Worm (Caenorhabditis elegans): ENCODE measurements around the gene ndua-8.
A peak's percentile ranks its signal among the peaks of the same experiment; 100 is the strongest.

ndua-8 gene

DNA sequence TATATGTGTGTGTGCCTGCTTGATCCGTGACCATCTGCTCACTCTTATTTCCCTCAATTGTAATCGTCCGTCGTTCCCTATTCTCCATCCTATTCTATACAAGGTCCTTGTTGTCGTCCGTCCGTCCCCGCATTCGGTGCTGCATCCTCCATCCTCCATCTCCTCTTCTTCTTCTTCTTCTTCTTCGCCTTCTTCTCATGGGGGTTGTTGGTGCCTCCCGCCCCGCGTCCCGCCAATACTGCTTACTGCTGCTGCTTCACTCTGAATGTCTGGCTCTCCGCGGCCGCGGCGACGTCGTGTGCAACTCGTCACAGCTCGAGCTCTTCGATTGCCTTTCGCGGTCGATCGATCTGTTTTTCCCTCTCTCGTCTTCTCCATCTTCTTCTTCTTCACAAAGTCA, 6.3 kb downstream of the ndua-8 start:
- TF ChIP-seq zfp-3 (GFP tag; conservative IDR thresholded peaks at IDR 0.05) (no peak), hif-1 (tag; optimal IDR thresholded peaks at IDR 0.05) (peak in 1 of 2 experiments; percentile 32), dve-1 (tag; optimal IDR thresholded peaks at IDR 0.05; ENCODE audit: insufficient read depth) (no peak), nhr-41 (GFP tag; IDR thresholded peaks at IDR 0.05) (no peak), set-16 (GFP tag; IDR thresholded peaks at IDR 0.05) (peak; percentile 93), ceh-44 (GFP tag; IDR thresholded peaks at IDR 0.05) (peak; percentile 25; the same call in 1 of the 2 replicates), egl-27 (tag; optimal IDR thresholded peaks at IDR 0.05) (no peak), nhr-237 (tag; optimal IDR thresholded peaks at IDR 0.05) (no peak), T26A8.4 (GFP tag; IDR thresholded peaks at IDR 0.05) (no peak), hlh-30 (tag; optimal IDR thresholded peaks at IDR 0.05; ENCODE audit: insufficient read depth) (peak; percentile 73), ceh-62 (tag; optimal IDR thresholded peaks at IDR 0.05) (no peak), skn-1 (tag; optimal IDR thresholded peaks at IDR 0.05) (no peak), dpl-1 (GFP tag; optimal IDR thresholded peaks at IDR 0.05) (no peak), mdl-1 (tag; optimal IDR thresholded peaks at IDR 0.05) (peak in 1 of 2 experiments; percentile 19), lin-1 (GFP tag; IDR thresholded peaks at IDR 0.05) (no peak), lsy-2 (tag; optimal IDR thresholded peaks at IDR 0.05) (peak; percentile 11 to 56), ctbp-1 (GFP tag; IDR thresholded peaks at IDR 0.05) (no peak), fkh-10 (GFP tag; optimal IDR thresholded peaks at IDR 0.05) (peak; percentile 57), F37D6.2 (tag; optimal IDR thresholded peaks at IDR 0.05) (peak; percentile 52), lin-38 (GFP tag; IDR thresholded peaks at IDR 0.05) (no peak), hlh-11 (tag; optimal IDR thresholded peaks at IDR 0.05) (peak; percentile 2), php-3 (GFP tag; IDR thresholded peaks at IDR 0.05) (no peak), nhr-48 (tag; optimal IDR thresholded peaks at IDR 0.05) (no peak), unc-130 (GFP tag; optimal IDR thresholded peaks at IDR 0.05) (no peak), mdt-29 (GFP tag; IDR thresholded peaks at IDR 0.05) (0 out of 2 replicates have a peak, but pooled peaks have one; percentile 24), Y105C5A.15 (GFP tag; IDR thresholded peaks at IDR 0.05) (no peak), hmg-1.1 (GFP tag; IDR thresholded peaks at IDR 0.05) (peak; percentile 59), mxl-2 (GFP tag; conservative IDR thresholded peaks at IDR 0.05) (no peak), unc-62 (GFP tag; optimal IDR thresholded peaks at IDR 0.05 in 1 of 2) (peak in 1 of 2 experiments; percentile 25), unc-62 (tag; optimal IDR thresholded peaks at IDR 0.05) (no peak), lin-15B (tag; optimal IDR thresholded peaks at IDR 0.05) (no peak), mes-2 (tag; optimal IDR thresholded peaks at IDR 0.05; ENCODE audit: poor library complexity, severe bottlenecking) (peak; percentile 33), nhr-42 (GFP tag; IDR thresholded peaks at IDR 0.05) (no peak), snpc-4 (tag; optimal IDR thresholded peaks at IDR 0.05) (no peak), rbr-2 (tag; optimal IDR thresholded peaks at IDR 0.05) (peak; percentile 66), mep-1 (tag; optimal IDR thresholded peaks at IDR 0.05) (peak; percentile 60), jun-1 (tag; optimal IDR thresholded peaks at IDR 0.05) (no peak), aha-1 (tag) (peak; percentile 74), zip-11 (GFP tag; IDR thresholded peaks at IDR 0.05) (no peak), dmd-6 (GFP tag; IDR thresholded peaks at IDR 0.05) (no peak)

DNA sequence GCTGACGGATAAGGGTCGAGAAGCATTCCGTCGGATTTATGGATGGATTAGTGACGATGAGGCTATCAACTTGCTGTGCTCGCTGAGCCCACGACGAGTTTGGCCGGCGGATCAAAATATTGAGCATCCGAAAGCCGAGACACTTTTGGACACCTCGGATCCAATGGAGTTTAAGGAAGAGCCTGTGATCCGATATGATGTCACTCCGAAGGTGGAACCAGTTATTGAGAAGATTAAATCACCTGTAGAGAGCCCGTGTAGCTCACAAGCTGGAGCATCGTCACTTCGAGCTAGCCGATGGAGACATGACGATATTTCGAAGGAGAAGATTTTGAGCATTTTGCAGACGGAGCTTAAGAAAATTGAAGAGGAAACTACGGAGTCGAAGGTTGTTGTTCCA, 11.7 kb downstream of the ndua-8 start:
- peak; percentile 93 for TF ChIP-seq aha-1 (tag)
- TF ChIP-seq F44E2.7 (GFP tag; IDR thresholded peaks at IDR 0.05), result no peak
- no peak for TF ChIP-seq F26F4.8 (GFP tag; conservative IDR thresholded peaks at IDR 0.05)
- TF ChIP-seq zip-2 (tag; optimal IDR thresholded peaks at IDR 0.05), result no peak
- TF ChIP-seq ztf-11 (tag; optimal IDR thresholded peaks at IDR 0.05), result no peak
- no peak for TF ChIP-seq madf-5 (GFP tag; IDR thresholded peaks at IDR 0.05)
- no peak for TF ChIP-seq hlh-11 (tag; optimal IDR thresholded peaks at IDR 0.05)
- TF ChIP-seq duxl-1 (tag; optimal IDR thresholded peaks at IDR 0.05; ENCODE audit: poor library complexity), result no peak

All from whole organism, L4 larva.